Worm (Caenorhabditis elegans): ENCODE measurements around the gene F41C3.11.

F41C3.11 gene

ce11 chrII:4769886-4770285 lies 36.1 kb upstream of the F41C3.11 start:
- TF ChIP-seq pqm-1 (tag; optimal IDR thresholded peaks at IDR 0.05) (peak; percentile 82), efl-3 (GFP tag; optimal IDR thresholded peaks at IDR 0.05) (no peak), ceh-88 (GFP tag; IDR thresholded peaks at IDR 0.05) (no peak), grh-1 (GFP tag; IDR thresholded peaks at IDR 0.05) (no peak), zip-4 (GFP tag; optimal IDR thresholded peaks at IDR 0.05) (no peak), lin-15B (tag; optimal IDR thresholded peaks at IDR 0.05) (no peak), mep-1 (tag; optimal IDR thresholded peaks at IDR 0.05) (no peak), unc-130 (tag; optimal IDR thresholded peaks at IDR 0.05) (no peak), nhr-20 (tag; optimal IDR thresholded peaks at IDR 0.05) (no peak), xbp-1 (tag; optimal IDR thresholded peaks at IDR 0.05) (no peak), dsc-1 (tag; optimal IDR thresholded peaks at IDR 0.05) (no peak), lin-39 (tag; optimal IDR thresholded peaks at IDR 0.05) (no peak), lsy-2 (tag; optimal IDR thresholded peaks at IDR 0.05) (no peak), hpl-2 (GFP tag; optimal IDR thresholded peaks at IDR 0.05) (no peak), jun-1 (tag; optimal IDR thresholded peaks at IDR 0.05) (no peak), C34B4.2 (tag; optimal IDR thresholded peaks at IDR 0.05) (no peak), dpl-1 (GFP tag; optimal IDR thresholded peaks at IDR 0.05) (no peak), nhr-11 (tag; optimal IDR thresholded peaks at IDR 0.05) (no peak), sptf-1 (tag; optimal IDR thresholded peaks at IDR 0.05) (no peak), ama-1 (optimal IDR thresholded peaks at IDR 0.05) (no peak), lir-3 (tag; optimal IDR thresholded peaks at IDR 0.05; ENCODE audit: poor library complexity) (no peak), lin-14 (GFP tag; optimal IDR thresholded peaks at IDR 0.05) (peak; percentile 43), zag-1 (tag; optimal IDR thresholded peaks at IDR 0.05) (no peak), lin-35 (GFP tag; optimal IDR thresholded peaks at IDR 0.05) (peak in 1 of 2 experiments; percentile 26), elt-2 (tag; optimal IDR thresholded peaks at IDR 0.05) (peak; percentile 99), nhr-84 (tag; optimal IDR thresholded peaks at IDR 0.05) (no peak)

ce11 chrII:4769096-4769495 lies 35.3 kb upstream of the F41C3.11 start:
- TF ChIP-seq elt-3 (tag; optimal IDR thresholded peaks at IDR 0.05) (peak in 1 of 6 experiments; percentile 84), C34B4.2 (tag; optimal IDR thresholded peaks at IDR 0.05) (no peak), efl-1 (optimal IDR thresholded peaks at IDR 0.05) (no peak), efl-1 (GFP tag; optimal IDR thresholded peaks at IDR 0.05 in 1 of 2) (peak in 1 of 2 experiments; percentile 73), snpc-4 (tag; optimal IDR thresholded peaks at IDR 0.05) (no peak), lin-14 (GFP tag; optimal IDR thresholded peaks at IDR 0.05) (peak; percentile 30), mdl-1 (tag; optimal IDR thresholded peaks at IDR 0.05) (no peak), elt-2 (tag; optimal IDR thresholded peaks at IDR 0.05) (peak; percentile 91), nhr-12 (tag; optimal IDR thresholded peaks at IDR 0.05) (no peak), nhr-20 (tag; optimal IDR thresholded peaks at IDR 0.05) (peak; percentile 39), ztf-11 (tag; optimal IDR thresholded peaks at IDR 0.05) (no peak), nhr-76 (tag; optimal IDR thresholded peaks at IDR 0.05) (no peak), nhr-85 (tag) (peak; percentile 75), skn-1 (tag; optimal IDR thresholded peaks at IDR 0.05) (no peak), ama-1 (optimal IDR thresholded peaks at IDR 0.05) (no peak), tlp-1 (tag; optimal IDR thresholded peaks at IDR 0.05) (no peak), nhr-19 (GFP tag; conservative IDR thresholded peaks at IDR 0.05) (no peak), zag-1 (tag; optimal IDR thresholded peaks at IDR 0.05) (no peak), nhr-90 (tag; optimal IDR thresholded peaks at IDR 0.05; ENCODE audit: poor library complexity) (peak; percentile 4), zip-4 (GFP tag; optimal IDR thresholded peaks at IDR 0.05) (no peak), lin-35 (GFP tag; optimal IDR thresholded peaks at IDR 0.05) (peak in 1 of 2 experiments; percentile 42), unc-30 (tag; optimal IDR thresholded peaks at IDR 0.05) (no peak), dpl-1 (GFP tag; optimal IDR thresholded peaks at IDR 0.05) (no peak), ceh-90 (tag; optimal IDR thresholded peaks at IDR 0.05) (no peak), hlh-4 (tag; optimal IDR thresholded peaks at IDR 0.05) (no peak), ceh-88 (GFP tag; IDR thresholded peaks at IDR 0.05) (no peak), ceh-82 (tag; optimal IDR thresholded peaks at IDR 0.05) (no peak), efl-3 (GFP tag; optimal IDR thresholded peaks at IDR 0.05) (no peak), irx-1 (tag; optimal IDR thresholded peaks at IDR 0.05) (no peak), nhr-71 (tag; optimal IDR thresholded peaks at IDR 0.05) (no peak), sox-4 (tag; optimal IDR thresholded peaks at IDR 0.05) (no peak), mef-2 (tag; optimal IDR thresholded peaks at IDR 0.05) (no peak), lsy-2 (tag; optimal IDR thresholded peaks at IDR 0.05) (no peak), blmp-1 (tag; optimal IDR thresholded peaks at IDR 0.05) (peak; percentile 84), nhr-84 (tag; optimal IDR thresholded peaks at IDR 0.05) (no peak), C16A3.4 (tag; optimal IDR thresholded peaks at IDR 0.05) (peak; percentile 30), isw-1 (GFP tag; IDR thresholded peaks at IDR 0.05) (no peak), pax-3 (tag; optimal IDR thresholded peaks at IDR 0.05) (no peak)
